Fruit fly (Drosophila melanogaster) whole organism, embryonic: ENCODE measurements around the gene CG7497.

Experiments
- Adf1 ChIP-seq: fragments of 200-800 bp; sonication (Bioruptor generic); IDR thresholded peaks from 2 replicates; pipeline ENCODE4 v1.3.6; 2022; ENCODE audit warnings: missing biosample characterization, missing genetic modification characterization
- Atf-2 ChIP-seq: fragments of 200-800 bp; sonication (Bioruptor generic); optimal IDR thresholded peaks from 2 replicates; lab custom pipeline; 2016; ENCODE audit warnings: missing biosample characterization, missing genetic modification characterization
- Blimp-1 ChIP-seq: fragments of 200-800 bp; sonication (Bioruptor generic); optimal IDR thresholded peaks from 3 replicates; lab custom pipeline; 2018; ENCODE audit warnings: missing biosample characterization, missing genetic modification characterization, mild to moderate bottlenecking, moderate library complexity, missing genetic modification reagents
- CG10209 ChIP-seq: fragments of 200-800 bp; sonication (Bioruptor generic); optimal IDR thresholded peaks from 3 replicates; lab custom pipeline; 2017; ENCODE audit warnings: missing biosample characterization, mild to moderate bottlenecking, missing genetic modification characterization, missing genetic modification reagents
- CG10274 ChIP-seq: fragments of 200-800 bp; sonication (Bioruptor generic); optimal IDR thresholded peaks from 3 replicates; lab custom pipeline; 2017; ENCODE audit warnings: missing biosample characterization, mild to moderate bottlenecking, missing genetic modification characterization
- CG11247 ChIP-seq: fragments of 200-800 bp; sonication (Bioruptor generic); IDR thresholded peaks from 2 replicates; pipeline ENCODE4 v1.3.6; 2022; ENCODE audit warnings: missing biosample characterization, missing genetic modification characterization
- CG12071 ChIP-seq: fragments of 200-800 bp; sonication (Bioruptor generic); optimal IDR thresholded peaks from 3 replicates; lab custom pipeline; 2018; ENCODE audit warnings: missing biosample characterization, mild to moderate bottlenecking, missing genetic modification characterization
- CG1647 ChIP-seq: fragments of 200-800 bp; sonication (Bioruptor generic); optimal IDR thresholded peaks from 3 replicates; lab custom pipeline; 2016; ENCODE audit warnings: missing biosample characterization, missing genetic modification characterization
- CG17912 ChIP-seq: fragments of 200-800 bp; sonication (Bioruptor generic); optimal IDR thresholded peaks from 2 replicates; lab custom pipeline; 2018; ENCODE audit warnings: missing biosample characterization, mild to moderate bottlenecking, missing genetic modification characterization
- CG31224 ChIP-seq: fragments of 200-800 bp; sonication (Bioruptor generic); IDR thresholded peaks from 2 replicates; pipeline ENCODE4 v1.3.6; 2022; ENCODE audit warnings: missing biosample characterization, missing genetic modification characterization
- CG32772 ChIP-seq: fragments of 200-800 bp; sonication (Bioruptor generic); IDR thresholded peaks from 2 replicates; pipeline ENCODE4 v1.3.6; 2022; ENCODE audit warnings: missing biosample characterization, missing genetic modification characterization
- CG33213 ChIP-seq: fragments of 200-800 bp; sonication (Bioruptor generic); optimal IDR thresholded peaks from 3 replicates; lab custom pipeline; 2016; ENCODE audit warnings: missing biosample characterization, missing genetic modification characterization
- CG4360 ChIP-seq: fragments of 200-800 bp; sonication (Bioruptor generic); IDR thresholded peaks from 2 replicates; pipeline ENCODE4 v1.3.6; 2022; ENCODE audit warnings: missing biosample characterization, missing genetic modification characterization
- CG4424 ChIP-seq: fragments of 200-800 bp; sonication (Bioruptor generic); optimal IDR thresholded peaks from 3 replicates; lab custom pipeline; 2016; ENCODE audit warnings: missing biosample characterization, missing genetic modification characterization
- CG7963 ChIP-seq: fragments of 200-800 bp; sonication (Bioruptor generic); IDR thresholded peaks from 3 replicates; pipeline ENCODE4 v1.3.6; 2022; ENCODE audit warnings: missing biosample characterization, missing genetic modification characterization; ENCODE audit not compliant: partially characterized antibody
- CG7987 ChIP-seq: fragments of 200-800 bp; sonication (Bioruptor generic); optimal IDR thresholded peaks from 2 replicates; lab custom pipeline; 2018; ENCODE audit warnings: missing biosample characterization, mild to moderate bottlenecking, missing genetic modification characterization, moderate library complexity
- CG9437 ChIP-seq: fragments of 200-800 bp; sonication (Bioruptor generic); optimal IDR thresholded peaks from 2 replicates; lab custom pipeline; 2018; ENCODE audit warnings: missing biosample characterization, mild to moderate bottlenecking, missing genetic modification characterization
- Deaf1 ChIP-seq: fragments of 200-800 bp; optimal IDR thresholded peaks from 3 replicates; lab custom pipeline; 2019; ENCODE audit warnings: missing biosample characterization, mild to moderate bottlenecking, missing genetic modification characterization, moderate library complexity
- Dll ChIP-seq: fragments of 200-800 bp; sonication (Bioruptor generic); IDR thresholded peaks from 4 replicates; pipeline ENCODE4 v1.3.6; 2022; ENCODE audit warnings: missing biosample characterization, missing genetic modification characterization; ENCODE audit not compliant: partially characterized antibody
- Dp ChIP-seq: fragments of 200-800 bp; sonication (Bioruptor generic); optimal IDR thresholded peaks from 2 replicates; lab custom pipeline; 2018; ENCODE audit warnings: missing biosample characterization, mild to moderate bottlenecking, missing genetic modification characterization, moderate library complexity
- ERR ChIP-seq: fragments of 200-800 bp; sonication (Bioruptor generic); optimal IDR thresholded peaks from 2 replicates; lab custom pipeline; 2016; ENCODE audit warnings: missing biosample characterization, missing genetic modification characterization
- Ets97D ChIP-seq: fragments of 200-800 bp; sonication (Bioruptor generic); optimal IDR thresholded peaks from 3 replicates; lab custom pipeline; 2016; ENCODE audit warnings: missing biosample characterization, missing genetic modification characterization
- HLH4C ChIP-seq: fragments of 200-800 bp; sonication (Bioruptor generic); IDR thresholded peaks from 3 replicates; pipeline ENCODE4 v1.3.6; 2022; ENCODE audit warnings: missing biosample characterization, missing genetic modification characterization; ENCODE audit not compliant: partially characterized antibody
- Hr78 ChIP-seq, 2 experiments: fragments of 200-800 bp in 1 of 2; fragments of >200 bp in 1 of 2; sonication (Bioruptor generic) in 1 of 2; optimal IDR thresholded peaks; 2 replicates each; lab custom pipeline; 2017 to 2019; ENCODE audit warnings: missing biosample characterization in 2 of 2, missing genetic modification characterization in 2 of 2, mild to moderate bottlenecking in 1 of 2, moderate library complexity in 1 of 2
- Kr ChIP-seq: fragments of 200-800 bp; sonication (Bioruptor generic); optimal IDR thresholded peaks from 2 replicates; lab custom pipeline; 2017; ENCODE audit warnings: missing biosample characterization, mild to moderate bottlenecking, missing genetic modification characterization
- MESR4 ChIP-seq: fragments of 200-800 bp; sonication (Bioruptor generic); optimal IDR thresholded peaks from 2 replicates; lab custom pipeline; 2018; ENCODE audit warnings: missing biosample characterization, mild to moderate bottlenecking, missing genetic modification characterization, moderate library complexity
- NC2α ChIP-seq: fragments of 200-800 bp; sonication (Bioruptor generic); optimal IDR thresholded peaks from 2 replicates; lab custom pipeline; 2016; ENCODE audit warnings: missing biosample characterization, missing genetic modification characterization
- Neu2 ChIP-seq: fragments of 200-800 bp; sonication (Bioruptor generic); optimal IDR thresholded peaks from 3 replicates; lab custom pipeline; 2016; ENCODE audit warnings: missing biosample characterization, missing genetic modification characterization, borderline replicate concordance
- Side ChIP-seq: fragments of 200-800 bp; sonication (Bioruptor generic); optimal IDR thresholded peaks from 2 replicates; lab custom pipeline; 2016; ENCODE audit warnings: missing biosample characterization, missing genetic modification characterization
- Sin3A ChIP-seq: fragments of >200 bp; optimal IDR thresholded peaks from 2 replicates; lab custom pipeline; 2018
- Sox100B ChIP-seq: fragments of 200-800 bp; sonication (Bioruptor generic); optimal IDR thresholded peaks from 3 replicates; lab custom pipeline; 2018; ENCODE audit warnings: missing biosample characterization, mild to moderate bottlenecking, missing genetic modification characterization
- Stat92E ChIP-seq, 3 experiments: fragments of >200 bp in 2 of 3; fragments of 200-800 bp in 1 of 3; sonication (Bioruptor generic) in 1 of 3; optimal IDR thresholded peaks; 2 replicates each; lab custom pipeline; 2017 to 2019; ENCODE audit warnings: missing biosample characterization in 3 of 3, missing genetic modification characterization in 3 of 3, mild to moderate bottlenecking in 1 of 3, moderate library complexity in 1 of 3
- Xbp1 ChIP-seq: fragments of 200-800 bp; sonication (Bioruptor generic); optimal IDR thresholded peaks from 3 replicates; lab custom pipeline; 2016; ENCODE audit warnings: missing biosample characterization, mild to moderate bottlenecking, missing genetic modification characterization
- Xrp1 ChIP-seq: fragments of 200-800 bp; sonication (Bioruptor generic); IDR thresholded peaks from 2 replicates; pipeline ENCODE4 v1.3.6; 2022; ENCODE audit warnings: missing biosample characterization, missing genetic modification characterization
- ab ChIP-seq: fragments of 200-800 bp; sonication (Bioruptor generic); optimal IDR thresholded peaks from 2 replicates; lab custom pipeline; 2016; ENCODE audit warnings: missing biosample characterization, missing genetic modification characterization
- aop ChIP-seq: fragments of 200-800 bp; sonication (Bioruptor generic); IDR thresholded peaks from 2 replicates; pipeline ENCODE4 v1.3.6; 2022; ENCODE audit warnings: missing biosample characterization, missing genetic modification characterization
- ato ChIP-seq: fragments of 200-800 bp; sonication (Bioruptor generic); IDR thresholded peaks from 2 replicates; pipeline ENCODE4 v1.3.6; 2022; ENCODE audit warnings: missing biosample characterization, missing genetic modification characterization; ENCODE audit not compliant: partially characterized antibody
- dpn ChIP-seq, 2 experiments: fragments of 200-800 bp; sonication (Bioruptor generic); optimal IDR thresholded peaks; 3 replicates each; lab custom pipeline; 2016; ENCODE audit warnings: missing biosample characterization in 2 of 2, missing genetic modification characterization in 2 of 2
- ewg ChIP-seq: fragments of 200-800 bp; sonication (Bioruptor generic); optimal IDR thresholded peaks from 3 replicates; lab custom pipeline; 2017; ENCODE audit warnings: mild to moderate bottlenecking, missing biosample characterization, missing genetic modification reagents, missing genetic modification characterization
- gem ChIP-seq: fragments of 200-800 bp; sonication (Bioruptor generic); optimal IDR thresholded peaks from 2 replicates; lab custom pipeline; 2019; ENCODE audit warnings: missing biosample characterization, mild to moderate bottlenecking, missing genetic modification characterization, moderate library complexity
- gsb ChIP-seq: fragments of 200-800 bp; sonication (Bioruptor generic); IDR thresholded peaks from 2 replicates; pipeline ENCODE4 v1.3.6; 2022; ENCODE audit warnings: missing biosample characterization, missing genetic modification characterization
- ham ChIP-seq: fragments of 200-800 bp; sonication (Bioruptor generic); IDR thresholded peaks from 2 replicates; pipeline ENCODE4 v1.3.6; 2022; ENCODE audit warnings: missing biosample characterization, missing genetic modification characterization
- jumu ChIP-seq: fragments of 200-800 bp; sonication (Bioruptor generic); optimal IDR thresholded peaks from 3 replicates; lab custom pipeline; 2016; ENCODE audit warnings: missing biosample characterization, missing genetic modification characterization
- mam ChIP-seq: fragments of 200-800 bp; sonication (Bioruptor generic); optimal IDR thresholded peaks from 3 replicates; lab custom pipeline; 2016; ENCODE audit warnings: missing biosample characterization, missing genetic modification characterization
- run ChIP-seq: fragments of 200-800 bp; sonication (Bioruptor generic); optimal IDR thresholded peaks from 3 replicates; lab custom pipeline; 2018; ENCODE audit warnings: missing biosample characterization, mild to moderate bottlenecking, missing genetic modification characterization
- sd ChIP-seq: fragments of 200-800 bp; sonication (Bioruptor generic); optimal IDR thresholded peaks from 3 replicates; lab custom pipeline; 2018; ENCODE audit warnings: missing biosample characterization, mild to moderate bottlenecking, missing genetic modification characterization, moderate library complexity
- sima ChIP-seq: fragments of 200-800 bp; sonication (Bioruptor generic); optimal IDR thresholded peaks from 2 replicates; lab custom pipeline; 2016; ENCODE audit warnings: missing biosample characterization, missing genetic modification characterization
- sna ChIP-seq: fragments of 200-800 bp; sonication (Bioruptor generic); IDR thresholded peaks from 2 replicates; pipeline ENCODE4 v1.3.6; 2022; ENCODE audit warnings: missing biosample characterization, missing genetic modification characterization; ENCODE audit not compliant: partially characterized antibody
- tin ChIP-seq: fragments of 200-800 bp; sonication (Bioruptor generic); optimal IDR thresholded peaks from 3 replicates; lab custom pipeline; 2016; ENCODE audit warnings: missing biosample characterization, missing genetic modification characterization
- trh ChIP-seq: fragments of 200-800 bp; sonication (Bioruptor generic); optimal IDR thresholded peaks from 2 replicates; lab custom pipeline; 2016; ENCODE audit warnings: missing biosample characterization, missing genetic modification characterization
- ttk ChIP-seq: fragments of 200-800 bp; sonication (Bioruptor generic); IDR thresholded peaks from 2 replicates; pipeline ENCODE4 v2.1.2; 2022; ENCODE audit warnings: missing biosample characterization, missing genetic modification characterization

CG7497 gene

dm6 chr3L:17644906-17645244 is 11.6 kb downstream of the CG7497 start, which contains the start of gene Pep (continued):
- TF ChIP-seq Dp (peak; percentile 72), aop (no peak), ttk (GFP tag; lab: Robert Waterston, UW) (no peak), Dll (GFP tag; lab: Robert Waterston, UW) (peak; percentile 97), Atf-2 (peak; percentile 8), tin (GFP tag; lab: Kevin White, UChicago) (peak; percentile 33), Sin3A (peak; percentile 3), sima (GFP tag; lab: Kevin White, UChicago) (no peak), sna (peak; percentile 96), Ets97D (peak; percentile 80), CG11247 (GFP tag; lab: Robert Waterston, UW) (no peak), Kr (GFP tag; lab: Kevin White, UChicago) (no peak), ham (GFP tag; lab: Robert Waterston, UW) (no peak), CG17912 (GFP tag; lab: Kevin White, UChicago) (no peak), CG7963 (GFP tag; lab: Robert Waterston, UW) (peak; percentile 98), mam (peak; percentile 42), CG4360 (GFP tag; lab: Robert Waterston, UW) (no peak), jumu (GFP tag; lab: Kevin White, UChicago) (peak; percentile 64), CG7987 (GFP tag; lab: Kevin White, UChicago) (peak; percentile 39), CG10274 (no peak), Hr78 (GFP tag; optimal IDR thresholded peaks at IDR 0.05; lab: Kevin White, UChicago) (no peak), Sox100B (GFP tag; lab: Kevin White, UChicago) (no peak), CG1647 (GFP tag; lab: Kevin White, UChicago) (no peak), dpn (GFP tag; optimal IDR thresholded peaks at IDR 0.05; lab: Kevin White, UChicago) (peak; percentile 16 to 46), Xbp1 (GFP tag; lab: Kevin White, UChicago) (peak; percentile 40), Adf1 (GFP tag; lab: Robert Waterston, UW) (peak; percentile 25; the same call in 1 of the 2 replicates), CG31224 (GFP tag; lab: Robert Waterston, UW) (no peak), ato (GFP tag; lab: Robert Waterston, UW) (peak; percentile 98), HLH4C (GFP tag; lab: Robert Waterston, UW) (peak; percentile 97), Side (GFP tag; lab: Kevin White, UChicago) (peak; percentile 49), Neu2 (GFP tag; lab: Kevin White, UChicago) (no peak), CG32772 (GFP tag; lab: Robert Waterston, UW) (no peak), ewg (peak; percentile 72), CG9437 (GFP tag; lab: Kevin White, UChicago) (peak; percentile 49), sd (no peak), CG12071 (GFP tag; lab: Kevin White, UChicago) (no peak), Xrp1 (GFP tag; lab: Robert Waterston, UW) (peak; percentile 24; the same call in 1 of the 2 replicates), gem (tag; lab: Kevin White, UChicago) (peak; percentile 34), Stat92E (GFP tag; optimal IDR thresholded peaks at IDR 0.05; lab: Kevin White, UChicago) (peak in 1 of 3 experiments; percentile 69), run (tag; lab: Kevin White, UChicago) (no peak), Blimp-1 (no peak), MESR4 (peak; percentile 93), CG4424 (GFP tag; lab: Kevin White, UChicago) (peak; percentile 39), CG10209 (GFP tag; lab: Kevin White, UChicago) (no peak), ERR (GFP tag; lab: Kevin White, UChicago) (no peak), ab (GFP tag; lab: Kevin White, UChicago) (no peak), trh (GFP tag; lab: Kevin White, UChicago) (no peak), CG33213 (GFP tag; lab: Kevin White, UChicago) (peak; percentile 70), NC2α (GFP tag; lab: Kevin White, UChicago) (peak; percentile 1), Deaf1 (tag; lab: Kevin White, UChicago) (peak; percentile 70), gsb (no peak)
